Worm (Caenorhabditis elegans) whole organism, early embryonic: ENCODE measurements around the gene acp-1.

Source experiments
- ama-1 ChIP-seq: fragments of 150-350 bp; optimal IDR thresholded peaks from 2 replicates; lab custom pipeline; 2014
- flt-1 ChIP-seq: fragments of 200-800 bp; sonication (Bioruptor generic); IDR thresholded peaks from 2 replicates; pipeline ENCODE4 v1.3.6; 2022; ENCODE audit warnings: missing genetic modification characterization, missing compliant biosample characterization
- hnd-1 ChIP-seq: sonication (generic microtip); optimal IDR thresholded peaks from 2 replicates; lab custom pipeline; 2016; ENCODE audit warnings: missing genetic modification characterization, missing compliant biosample characterization
- pes-1 ChIP-seq: fragments of 200-800 bp; sonication (Bioruptor generic); IDR thresholded peaks from 2 replicates; pipeline ENCODE4 v1.3.6; 2022; ENCODE audit warnings: missing genetic modification reagents, missing genetic modification characterization, missing compliant biosample characterization
- scrt-1 ChIP-seq: fragments of 200-800 bp; sonication (Bioruptor generic); IDR thresholded peaks from 2 replicates; pipeline ENCODE4 v1.3.6; 2022; ENCODE audit warnings: missing genetic modification characterization, missing compliant biosample characterization
- tbx-11 ChIP-seq: fragments of 200-800 bp; sonication (Bioruptor generic); IDR thresholded peaks from 2 replicates; pipeline ENCODE4 v1.3.6; 2022; ENCODE audit warnings: missing genetic modification characterization, missing compliant biosample characterization
- tbx-37 ChIP-seq: fragments of 200-800 bp; sonication (Bioruptor generic); conservative IDR thresholded peaks from 2 replicates; pipeline ENCODE4 v1.3.6; 2022; ENCODE audit warnings: missing genetic modification reagents, missing genetic modification characterization, missing compliant biosample characterization

- TF ChIP-seq pes-1 (GFP tag; lab: Robert Waterston, UW) (no peak), hnd-1 (no peak), ama-1 (no peak), flt-1 (GFP tag; lab: Robert Waterston, UW) (no peak), scrt-1 (GFP tag; lab: Robert Waterston, UW) (no peak), tbx-37 (GFP tag; lab: Robert Waterston, UW) (no peak), tbx-11 (GFP tag; lab: Robert Waterston, UW) (no peak)
Measured at ce11 chrX:3375320-3375719, 9.9 kb downstream of the acp-1 start.
